Worm (Caenorhabditis elegans) whole organism, midembryonic: Measurements from ENCODE around the gene nfya-1.
A peak's percentile ranks its signal among the peaks of the same experiment; 100 is the strongest.

Experiments
- T22C8.4 ChIP-seq: fragments of 200-800 bp; sonication (Bioruptor generic); IDR thresholded peaks from 2 replicates; pipeline ENCODE4 v1.3.6; 2022; ENCODE audit warnings: missing genetic modification characterization, missing compliant biosample characterization
- cog-1 ChIP-seq: sonication (generic microtip); optimal IDR thresholded peaks from 2 replicates; lab custom pipeline; 2016; ENCODE audit warnings: missing genetic modification characterization, missing compliant biosample characterization
- flt-1 ChIP-seq: fragments of 200-800 bp; sonication (Bioruptor generic); IDR thresholded peaks from 2 replicates; pipeline ENCODE4 v1.3.6; 2022; ENCODE audit warnings: missing genetic modification characterization, missing compliant biosample characterization
- klf-2 ChIP-seq: fragments of 200-800 bp; sonication (Bioruptor generic); conservative IDR thresholded peaks from 2 replicates; pipeline ENCODE4 v1.3.6; 2022; ENCODE audit warnings: missing genetic modification reagents, missing genetic modification characterization, missing compliant biosample characterization
- med-1 ChIP-seq: sonication (generic microtip); optimal IDR thresholded peaks from 2 replicates; lab custom pipeline; 2017; ENCODE audit warnings: missing genetic modification characterization, mild to moderate bottlenecking, missing compliant biosample characterization, antibody characterized with exemption, missing genetic modification reagents; ENCODE audit not compliant: insufficient read depth
- ref-1 ChIP-seq: fragments of 200-800 bp; sonication (Bioruptor generic); conservative IDR thresholded peaks from 2 replicates; pipeline ENCODE4 v1.3.6; 2022; ENCODE audit warnings: missing genetic modification reagents, missing genetic modification characterization, missing compliant biosample characterization
- tab-1 ChIP-seq: fragments of 200-800 bp; sonication (Bioruptor generic); IDR thresholded peaks from 2 replicates; pipeline ENCODE4 v1.3.6; 2022; ENCODE audit warnings: missing genetic modification characterization, missing compliant biosample characterization
- ztf-23 ChIP-seq: fragments of 200-800 bp; sonication (Bioruptor generic); IDR thresholded peaks from 2 replicates; pipeline ENCODE4 v1.3.6; 2022; ENCODE audit warnings: missing genetic modification reagents, missing genetic modification characterization, missing compliant biosample characterization
- ztf-29 ChIP-seq: fragments of 200-800 bp; sonication (Bioruptor generic); IDR thresholded peaks from 2 replicates; pipeline ENCODE4 v1.3.6; 2022; ENCODE audit warnings: missing genetic modification reagents, missing genetic modification characterization, missing compliant biosample characterization

nfya-1 gene

ce11 chrX:11946788-11947463, at the start of gene nfya-1:
nfya-1 (minus strand) TSS chrX:11946838.
- TF ChIP-seq flt-1 (GFP tag; lab: Robert Waterston, UW) = no peak
- TF ChIP-seq T22C8.4 (GFP tag; lab: Robert Waterston, UW) = peak; percentile 78
- TF ChIP-seq cog-1 = peak; percentile 32

DNA sequence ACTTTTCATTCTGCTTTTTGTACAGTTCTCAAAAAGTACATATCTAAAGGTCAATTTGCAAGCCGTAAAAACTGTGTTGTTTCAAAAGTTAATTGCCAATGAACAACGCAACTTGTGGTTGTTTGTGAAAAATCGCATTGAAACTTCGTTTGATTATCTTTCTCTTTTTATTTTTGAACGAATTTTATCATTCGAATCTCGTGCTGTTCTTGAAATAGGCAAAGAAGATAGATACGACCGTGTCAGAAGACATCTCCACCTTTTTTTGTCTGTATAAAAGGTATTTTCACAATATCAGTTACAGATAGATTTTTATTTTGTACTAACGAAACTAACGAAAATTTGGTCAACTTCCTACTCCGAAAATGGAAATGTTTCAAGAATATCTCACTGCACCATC, 47.8 kb upstream of the nfya-1 start, which contains the start of gene C49F5.7:
Gene C49F5.7, plus strand, starts transcription at position 301 of the 400 bp plus-strand sequence.
- TF ChIP-seq ztf-29 (no peak), cog-1 (no peak), med-1 (no peak), ztf-23 (GFP tag; lab: Robert Waterston, UW) (no peak), klf-2 (GFP tag; lab: Robert Waterston, UW) (no peak), ref-1 (GFP tag; lab: Robert Waterston, UW) (no peak), tab-1 (no peak), T22C8.4 (GFP tag; lab: Robert Waterston, UW) (no peak), flt-1 (GFP tag; lab: Robert Waterston, UW) (no peak)

DNA sequence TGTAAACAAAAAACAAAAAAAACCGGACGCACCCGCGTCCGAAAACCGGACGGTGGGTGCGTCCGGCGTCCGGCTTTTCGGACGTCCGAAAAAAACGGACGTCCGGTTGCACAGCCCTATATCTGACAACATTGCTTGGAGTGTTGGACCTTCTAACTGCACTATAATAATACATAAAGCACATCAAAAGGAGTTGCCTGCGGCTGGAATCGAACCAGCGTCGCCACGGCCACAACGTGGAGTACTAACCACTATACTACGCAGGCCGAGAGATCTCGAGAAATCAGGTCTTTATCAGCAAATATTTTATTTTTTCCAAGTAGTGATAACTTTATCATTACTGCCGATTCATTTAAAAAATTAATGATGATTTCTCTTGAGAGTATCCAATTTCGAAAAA, 46.7 kb upstream of the nfya-1 start:
- no peak for TF ChIP-seq flt-1 (GFP tag; lab: Robert Waterston, UW)
- TF ChIP-seq ref-1 (GFP tag; lab: Robert Waterston, UW) = no peak
- TF ChIP-seq klf-2 (GFP tag; lab: Robert Waterston, UW) = no peak
- no peak for TF ChIP-seq ztf-23 (GFP tag; lab: Robert Waterston, UW)
- no peak for TF ChIP-seq ztf-29
- TF ChIP-seq med-1 = no peak
- TF ChIP-seq T22C8.4 (GFP tag; lab: Robert Waterston, UW) = no peak
- TF ChIP-seq cog-1 = no peak
- TF ChIP-seq tab-1 = no peak

- TF ChIP-seq T22C8.4 (GFP tag; lab: Robert Waterston, UW) (no peak), ztf-29 (no peak), med-1 (no peak), cog-1 (no peak), klf-2 (GFP tag; lab: Robert Waterston, UW) (no peak), tab-1 (no peak), flt-1 (GFP tag; lab: Robert Waterston, UW) (no peak)
These were observed 46.1 kb upstream of the nfya-1 start for ce11 chrX:11992778-11993177.

ce11 chrX:11992246-11992645, 45.6 kb upstream of the nfya-1 start:
- TF ChIP-seq T22C8.4 (GFP tag; lab: Robert Waterston, UW) = no peak
- TF ChIP-seq ztf-29 = no peak
- TF ChIP-seq cog-1 = no peak
- TF ChIP-seq med-1 = no peak
- no peak for TF ChIP-seq flt-1 (GFP tag; lab: Robert Waterston, UW)
- no peak for TF ChIP-seq ztf-23 (GFP tag; lab: Robert Waterston, UW)
- no peak for TF ChIP-seq klf-2 (GFP tag; lab: Robert Waterston, UW)
- no peak for TF ChIP-seq tab-1
- no peak for TF ChIP-seq ref-1 (GFP tag; lab: Robert Waterston, UW)

- TF ChIP-seq T22C8.4 (GFP tag; lab: Robert Waterston, UW) (no peak), med-1 (no peak), flt-1 (GFP tag; lab: Robert Waterston, UW) (no peak), ref-1 (GFP tag; lab: Robert Waterston, UW) (no peak), tab-1 (no peak)
These were observed 41.3 kb upstream of the nfya-1 start, which contains the start of gene C49F5.6 for ce11 chrX:11987900-11988364. C49F5.6 (plus strand) TSS chrX:11988314.

- TF ChIP-seq tab-1 (no peak), flt-1 (GFP tag; lab: Robert Waterston, UW) (no peak), cog-1 (no peak), ztf-23 (GFP tag; lab: Robert Waterston, UW) (no peak), med-1 (no peak), ztf-29 (no peak), klf-2 (GFP tag; lab: Robert Waterston, UW) (no peak), T22C8.4 (GFP tag; lab: Robert Waterston, UW) (no peak), ref-1 (GFP tag; lab: Robert Waterston, UW) (no peak)
These were observed 39.2 kb upstream of the nfya-1 start, which contains the start of gene C49F5.5 for ce11 chrX:11985887-11986286. C49F5.5 (plus strand) TSS chrX:11986187.

- TF ChIP-seq cog-1 (no peak), klf-2 (GFP tag; lab: Robert Waterston, UW) (no peak), med-1 (no peak), ztf-29 (no peak), ztf-23 (GFP tag; lab: Robert Waterston, UW) (no peak), T22C8.4 (GFP tag; lab: Robert Waterston, UW) (no peak), tab-1 (no peak), flt-1 (GFP tag; lab: Robert Waterston, UW) (no peak), ref-1 (GFP tag; lab: Robert Waterston, UW) (no peak)
These were observed 37.0 kb upstream of the nfya-1 start, which contains the start of gene C49F5.3 for ce11 chrX:11983576-11984061. C49F5.3 (minus strand) TSS chrX:11983626.

- TF ChIP-seq tab-1 = no peak
- no peak for TF ChIP-seq ztf-23 (GFP tag; lab: Robert Waterston, UW)
- no peak for TF ChIP-seq ztf-29
- no peak for TF ChIP-seq T22C8.4 (GFP tag; lab: Robert Waterston, UW)
- TF ChIP-seq klf-2 (GFP tag; lab: Robert Waterston, UW) = no peak
- TF ChIP-seq med-1 = no peak
- no peak for TF ChIP-seq ref-1 (GFP tag; lab: Robert Waterston, UW)
- TF ChIP-seq flt-1 (GFP tag; lab: Robert Waterston, UW) = no peak
- no peak for TF ChIP-seq cog-1
These were observed 35.4 kb upstream of the nfya-1 start, which contains the start of gene nhr-167 for ce11 chrX:11982065-11982464. nhr-167 (minus strand) TSS chrX:11982085.

DNA sequence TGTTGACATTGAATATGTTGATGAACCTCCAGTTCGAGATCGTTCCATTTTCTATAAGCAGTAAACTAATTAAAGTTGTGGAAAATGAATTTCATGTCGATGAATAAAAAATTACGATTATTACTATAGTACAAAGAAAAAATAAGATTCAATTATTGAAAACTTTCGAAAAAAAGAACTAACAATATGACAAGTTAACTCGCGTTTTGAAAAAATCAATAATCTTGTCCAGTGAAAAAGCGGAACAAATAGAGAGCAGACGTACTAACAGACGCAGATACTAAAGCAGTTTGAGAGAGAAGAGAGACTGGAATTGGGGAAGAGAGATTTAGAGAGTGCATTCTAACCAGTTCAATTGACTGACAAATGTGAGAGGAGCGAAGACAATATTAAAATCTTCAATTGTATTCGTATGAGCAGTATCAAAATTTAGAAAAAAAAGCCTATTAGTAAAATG, 28.0 kb upstream of the nfya-1 start, which contains the start of gene set-6:
Gene set-6, minus strand, starts transcription at position 51 of the 457 bp plus-strand sequence.
- TF ChIP-seq T22C8.4 (GFP tag; lab: Robert Waterston, UW) = peak; percentile 60; the same call in 1 of the 2 replicates
- TF ChIP-seq klf-2 (GFP tag; lab: Robert Waterston, UW) = no peak
